Fruit fly (Drosophila melanogaster): ENCODE data around the gene CG12983.

Gene CG12983

dm6 chr3L:20954118-20954517 is 12.4 kb downstream of the CG12983 start (continued):
- TF ChIP-seq mam (GFP tag; optimal IDR thresholded peaks at IDR 0.05) (no peak), CG15696 (tag; optimal IDR thresholded peaks at IDR 0.05) (peak; percentile 61), Spps (tag; optimal IDR thresholded peaks at IDR 0.05) (peak; percentile 13), Hey (tag; optimal IDR thresholded peaks at IDR 0.05) (no peak), Asciz (GFP tag; optimal IDR thresholded peaks at IDR 0.05) (peak; percentile 42), fru (optimal IDR thresholded peaks at IDR 0.05) (no peak), org-1 (GFP tag; optimal IDR thresholded peaks at IDR 0.05) (peak; percentile 8), kah (GFP tag; optimal IDR thresholded peaks at IDR 0.05) (no peak), Fer3 (tag; optimal IDR thresholded peaks at IDR 0.05) (peak; percentile 19), CG8765 (GFP tag; IDR thresholded peaks at IDR 0.05) (no peak), Chrac-16 (GFP tag; optimal IDR thresholded peaks at IDR 0.05) (no peak), CG1529 (GFP tag; optimal IDR thresholded peaks at IDR 0.05) (peak; percentile 20), Myb (GFP tag; optimal IDR thresholded peaks at IDR 0.05) (no peak), CrebB (tag; optimal IDR thresholded peaks at IDR 0.05) (peak; percentile 25), esg (GFP tag; conservative IDR thresholded peaks at IDR 0.05) (no peak), en (GFP tag; optimal IDR thresholded peaks at IDR 0.05) (no peak), eve (GFP tag; optimal IDR thresholded peaks at IDR 0.05) (peak in 1 of 2 experiments; percentile 1), CG4617 (GFP tag; optimal IDR thresholded peaks at IDR 0.05; ENCODE audit: borderline replicate concordance) (no peak), CG6254 (GFP tag; optimal IDR thresholded peaks at IDR 0.05) (no peak), fd64A (GFP tag; optimal IDR thresholded peaks at IDR 0.05) (peak; percentile 53), hb (GFP tag; IDR thresholded peaks at IDR 0.05; ENCODE audit: partially characterized antibody) (no peak), insv (GFP tag; optimal IDR thresholded peaks at IDR 0.05) (no peak), CG2120 (GFP tag; optimal IDR thresholded peaks at IDR 0.05) (no peak), Drgx (GFP tag; IDR thresholded peaks at IDR 0.05) (no peak), Oli (tag; optimal IDR thresholded peaks at IDR 0.05) (no peak), YL-1 (GFP tag; optimal IDR thresholded peaks at IDR 0.05) (no peak), Side (GFP tag; optimal IDR thresholded peaks at IDR 0.05) (no peak), CG3407 (GFP tag; optimal IDR thresholded peaks at IDR 0.05) (peak; percentile 31), CG33213 (GFP tag; optimal IDR thresholded peaks at IDR 0.05) (peak; percentile 8), CG14965 (GFP tag; optimal IDR thresholded peaks at IDR 0.05; ENCODE audit: borderline replicate concordance) (peak; percentile 31), pan (optimal IDR thresholded peaks at IDR 0.05) (no peak), pan (GFP tag; optimal IDR thresholded peaks at IDR 0.05 in 1 of 2, IDR thresholded peaks at IDR 0.05 in 1 of 2) (no peak), ac (GFP tag; optimal IDR thresholded peaks at IDR 0.05) (peak; percentile 44), Fer2 (tag; optimal IDR thresholded peaks at IDR 0.05) (no peak), Xrp1 (GFP tag; IDR thresholded peaks at IDR 0.05) (peak; percentile 48; the same call in 1 of the 2 replicates), Hmr (GFP tag; optimal IDR thresholded peaks at IDR 0.05) (peak; percentile 9), CG12071 (GFP tag; optimal IDR thresholded peaks at IDR 0.05) (peak; percentile 28), lov (optimal IDR thresholded peaks at IDR 0.05) (no peak), lov (GFP tag; IDR thresholded peaks at IDR 0.05) (no peak), CG33557 (GFP tag; optimal IDR thresholded peaks at IDR 0.05) (peak; percentile 71), Meics (GFP tag; optimal IDR thresholded peaks at IDR 0.05) (peak; percentile 5), pb (GFP tag; optimal IDR thresholded peaks at IDR 0.05) (no peak), CG17612 (GFP tag; IDR thresholded peaks at IDR 0.05) (no peak), tio (GFP tag; optimal IDR thresholded peaks at IDR 0.05) (peak; percentile 12), CG3281 (GFP tag; optimal IDR thresholded peaks at IDR 0.05) (no peak), D19A (tag; optimal IDR thresholded peaks at IDR 0.05) (no peak), lmd (GFP tag; IDR thresholded peaks at IDR 0.05) (no peak), sqz (GFP tag; optimal IDR thresholded peaks at IDR 0.05) (no peak), CG1603 (tag; optimal IDR thresholded peaks at IDR 0.05) (peak; percentile 39), Stat92E (GFP tag; optimal IDR thresholded peaks at IDR 0.05) (no peak), sens (GFP tag) (peak; percentile 85), salm (tag; optimal IDR thresholded peaks at IDR 0.05) (no peak)
